Worm (Caenorhabditis elegans) whole organism, L1 larva: ENCODE measurements around the gene nas-10.

Experiments used
- C04F5.9 ChIP-seq: sonication (generic microtip); optimal IDR thresholded peaks from 2 replicates; lab custom pipeline; 2016; ENCODE audit warnings: missing genetic modification characterization, missing compliant biosample characterization
- C16A3.4 ChIP-seq: fragments of 150-350 bp; optimal IDR thresholded peaks from 2 replicates; lab custom pipeline; 2014; ENCODE audit warnings: missing biosample characterization, missing genetic modification characterization
- F16B12.6 ChIP-seq: fragments of 150-350 bp; optimal IDR thresholded peaks from 2 replicates; lab custom pipeline; 2014; ENCODE audit warnings: missing biosample characterization, missing genetic modification characterization
- Y116A8C.19 ChIP-seq: sonication (generic microtip); optimal IDR thresholded peaks from 2 replicates; lab custom pipeline; 2016; ENCODE audit warnings: missing compliant biosample characterization, missing genetic modification characterization, borderline replicate concordance
- alr-1 ChIP-seq: fragments of 200-800 bp; sonication (Bioruptor generic); optimal IDR thresholded peaks from 2 replicates; lab custom pipeline; 2018; ENCODE audit warnings: borderline replicate concordance, mild to moderate bottlenecking, missing genetic modification characterization, missing compliant biosample characterization
- aly-2 ChIP-seq: fragments of 150-350 bp; optimal IDR thresholded peaks from 2 replicates; lab custom pipeline; 2014; ENCODE audit warnings: missing biosample characterization, missing genetic modification characterization
- blmp-1 ChIP-seq: fragments of 150-350 bp; optimal IDR thresholded peaks from 2 replicates; lab custom pipeline; 2014; ENCODE audit warnings: missing biosample characterization, missing genetic modification characterization
- ceh-63 ChIP-seq: fragments of 200-800 bp; sonication (Bioruptor generic); optimal IDR thresholded peaks from 2 replicates; lab custom pipeline; 2018; ENCODE audit warnings: mild to moderate bottlenecking, missing genetic modification characterization, missing compliant biosample characterization
- ceh-82 ChIP-seq, 3 experiments: fragments of 150-350 bp in 1 of 3; sonication (generic microtip) in 2 of 3; optimal IDR thresholded peaks; 2 replicates each; lab custom pipeline; 2014 to 2017; ENCODE audit warnings: missing biosample characterization in 3 of 3, missing genetic modification characterization in 3 of 3
- dsc-1 ChIP-seq: sonication (generic microtip); optimal IDR thresholded peaks from 2 replicates; lab custom pipeline; 2016; ENCODE audit warnings: mild to moderate bottlenecking, missing genetic modification characterization, missing compliant biosample characterization
- efl-1 ChIP-seq, 4 experiments: fragments of 150-350 bp; optimal IDR thresholded peaks in 3 of 4; peaks in 1 of 4; 1 replicate in 1 of 4; 2 replicates in 3 of 4; lab custom pipeline; 2014; ENCODE audit warnings: missing biosample characterization in 2 of 4, missing genetic modification characterization in 2 of 4, missing genetic modification reagents in 2 of 4
- efl-3 ChIP-seq: fragments of 200-800 bp; sonication (Bioruptor generic); optimal IDR thresholded peaks from 2 replicates; lab custom pipeline; 2018; ENCODE audit warnings: mild to moderate bottlenecking, missing genetic modification characterization, missing compliant biosample characterization
- egl-27 ChIP-seq, 2 experiments: fragments of 150-350 bp in 1 of 2; sonication (generic microtip); optimal IDR thresholded peaks; 3 replicates each; lab custom pipeline; 2017 to 2018; ENCODE audit warnings: missing biosample characterization in 2 of 2, missing genetic modification characterization in 2 of 2, missing genetic modification reagents in 2 of 2
- elt-3 ChIP-seq, 6 experiments: fragments of 150-350 bp in 1 of 6; sonication (generic microtip); optimal IDR thresholded peaks; 2 replicates each; lab custom pipeline; 2017 to 2018; ENCODE audit warnings: missing biosample characterization in 6 of 6, missing genetic modification characterization in 6 of 6, inconsistent platforms in 1 of 6
- ets-5 ChIP-seq: fragments of 200-800 bp; sonication (Bioruptor generic); IDR thresholded peaks from 2 replicates; pipeline ENCODE4 v1.3.6; 2022; ENCODE audit warnings: missing genetic modification characterization, missing compliant biosample characterization
- fkh-4 ChIP-seq: sonication (generic microtip); optimal IDR thresholded peaks from 2 replicates; lab custom pipeline; 2016; ENCODE audit warnings: missing compliant biosample characterization, missing genetic modification characterization, borderline replicate concordance
- fkh-8 ChIP-seq: sonication (generic microtip); optimal IDR thresholded peaks from 2 replicates; lab custom pipeline; 2016; ENCODE audit warnings: mild to moderate bottlenecking, missing genetic modification characterization, missing compliant biosample characterization
- isw-1 ChIP-seq: fragments of 200-800 bp; sonication (Bioruptor generic); IDR thresholded peaks from 2 replicates; pipeline ENCODE4 v1.3.6; 2022; ENCODE audit warnings: missing genetic modification characterization, missing compliant biosample characterization
- jun-1 ChIP-seq: fragments of 150-350 bp; optimal IDR thresholded peaks from 2 replicates; lab custom pipeline; 2014; ENCODE audit warnings: missing biosample characterization, missing genetic modification reagents, missing genetic modification characterization
- lin-13 ChIP-seq: fragments of 150-350 bp; optimal IDR thresholded peaks from 2 replicates; lab custom pipeline; 2014; ENCODE audit warnings: missing biosample characterization, missing genetic modification reagents, missing genetic modification characterization
- lin-15B ChIP-seq: fragments of 150-350 bp; sonication (generic microtip); optimal IDR thresholded peaks from 3 replicates; lab custom pipeline; 2014; ENCODE audit warnings: missing biosample characterization, missing genetic modification characterization
- lin-35 ChIP-seq, 2 experiments: fragments of 150-350 bp; optimal IDR thresholded peaks; 2 replicates each; lab custom pipeline; 2014; ENCODE audit warnings: missing biosample characterization in 2 of 2, missing genetic modification characterization in 2 of 2, missing genetic modification reagents in 2 of 2
- lin-39 ChIP-seq: fragments of 150-350 bp; optimal IDR thresholded peaks from 2 replicates; lab custom pipeline; 2014; ENCODE audit warnings: missing biosample characterization, missing genetic modification reagents, missing genetic modification characterization
- lir-3 ChIP-seq: sonication (generic microtip); optimal IDR thresholded peaks from 2 replicates; lab custom pipeline; 2016; ENCODE audit warnings: mild to moderate bottlenecking, missing genetic modification characterization, moderate library complexity, missing compliant biosample characterization; ENCODE audit not compliant: poor library complexity
- lsy-2 ChIP-seq, 2 experiments: fragments of 150-350 bp; optimal IDR thresholded peaks; 2 replicates each; lab custom pipeline; 2014; ENCODE audit warnings: missing biosample characterization in 2 of 2, missing genetic modification characterization in 2 of 2
- mab-9 ChIP-seq: fragments of 200-800 bp; sonication (Bioruptor generic); IDR thresholded peaks from 2 replicates; pipeline ENCODE4 v1.3.6; 2022; ENCODE audit warnings: missing genetic modification reagents, missing genetic modification characterization, missing compliant biosample characterization
- mdl-1 ChIP-seq, 2 experiments: fragments of 150-350 bp; optimal IDR thresholded peaks; 2 replicates each; lab custom pipeline; 2014 to 2017; ENCODE audit warnings: missing biosample characterization in 2 of 2, missing genetic modification characterization in 2 of 2, inconsistent platforms in 1 of 2
- mef-2 ChIP-seq: fragments of 150-350 bp; optimal IDR thresholded peaks from 2 replicates; lab custom pipeline; 2014; ENCODE audit warnings: missing biosample characterization, missing genetic modification characterization
- mep-1 ChIP-seq: fragments of 150-350 bp; optimal IDR thresholded peaks from 2 replicates; lab custom pipeline; 2014; ENCODE audit warnings: missing biosample characterization, missing genetic modification characterization
- nhr-11 ChIP-seq: fragments of 150-350 bp; optimal IDR thresholded peaks from 2 replicates; lab custom pipeline; 2014; ENCODE audit warnings: missing biosample characterization, missing genetic modification characterization
- nhr-20 ChIP-seq: sonication (generic microtip); optimal IDR thresholded peaks from 2 replicates; lab custom pipeline; 2016; ENCODE audit warnings: mild to moderate bottlenecking, missing genetic modification characterization, missing compliant biosample characterization
- nhr-237 ChIP-seq: fragments of 150-350 bp; optimal IDR thresholded peaks from 2 replicates; lab custom pipeline; 2014; ENCODE audit warnings: missing biosample characterization, missing genetic modification characterization
- nhr-28 ChIP-seq: fragments of 150-350 bp; optimal IDR thresholded peaks from 2 replicates; lab custom pipeline; 2014; ENCODE audit warnings: missing biosample characterization, missing genetic modification characterization
- nhr-71 ChIP-seq: sonication (generic microtip); optimal IDR thresholded peaks from 2 replicates; lab custom pipeline; 2016; ENCODE audit warnings: mild to moderate bottlenecking, missing genetic modification characterization, moderate library complexity, missing compliant biosample characterization
- nhr-84 ChIP-seq: sonication (generic microtip); optimal IDR thresholded peaks from 2 replicates; lab custom pipeline; 2017; ENCODE audit warnings: missing biosample characterization, missing genetic modification characterization
- nhr-85 ChIP-seq: sonication (generic microtip); peaks from one replicate; lab custom pipeline; 2016; ENCODE audit warnings: missing genetic modification characterization, inconsistent platforms, missing compliant biosample characterization
- pag-3 ChIP-seq: sonication (generic microtip); optimal IDR thresholded peaks from 2 replicates; lab custom pipeline; 2017; ENCODE audit warnings: missing genetic modification characterization, mild to moderate bottlenecking, missing compliant biosample characterization, antibody characterized with exemption, borderline replicate concordance; ENCODE audit not compliant: insufficient read depth
- pax-3 ChIP-seq: fragments of 200-800 bp; sonication (Bioruptor generic); optimal IDR thresholded peaks from 2 replicates; lab custom pipeline; 2018; ENCODE audit warnings: mild to moderate bottlenecking, missing genetic modification characterization, moderate library complexity, missing compliant biosample characterization
- pqm-1 ChIP-seq: sonication (generic microtip); optimal IDR thresholded peaks from 3 replicates; lab custom pipeline; 2017; ENCODE audit warnings: missing biosample characterization, missing genetic modification characterization
- rnt-1 ChIP-seq: sonication (generic microtip); optimal IDR thresholded peaks from 2 replicates; lab custom pipeline; 2016; ENCODE audit warnings: mild to moderate bottlenecking, missing genetic modification characterization, moderate library complexity, missing compliant biosample characterization
- snpc-4 ChIP-seq: fragments of 150-350 bp; optimal IDR thresholded peaks from 2 replicates; lab custom pipeline; 2014; ENCODE audit warnings: missing biosample characterization, missing genetic modification characterization
- tbx-2 ChIP-seq: sonication (generic microtip); optimal IDR thresholded peaks from 2 replicates; lab custom pipeline; 2016; ENCODE audit warnings: missing genetic modification characterization, missing compliant biosample characterization
- unc-130 ChIP-seq: fragments of 150-350 bp; optimal IDR thresholded peaks from 2 replicates; lab custom pipeline; 2017; ENCODE audit warnings: missing biosample characterization, missing genetic modification characterization, inconsistent platforms
- unc-30 ChIP-seq: sonication (generic microtip); optimal IDR thresholded peaks from 2 replicates; lab custom pipeline; 2017; ENCODE audit warnings: missing biosample characterization, missing genetic modification characterization
- unc-86 ChIP-seq: sonication (generic microtip); optimal IDR thresholded peaks from 2 replicates; lab custom pipeline; 2016; ENCODE audit warnings: missing genetic modification characterization, missing compliant biosample characterization
- unc-98 ChIP-seq: fragments of 200-800 bp; sonication (Bioruptor generic); IDR thresholded peaks from 2 replicates; pipeline ENCODE4 v1.3.6; 2022; ENCODE audit warnings: missing genetic modification characterization, missing compliant biosample characterization
- vab-15 ChIP-seq: sonication (generic microtip); optimal IDR thresholded peaks from 2 replicates; lab custom pipeline; 2017; ENCODE audit warnings: missing genotype, mild to moderate bottlenecking, missing genetic modification characterization, missing compliant biosample characterization
- xbp-1 ChIP-seq: sonication (generic microtip); optimal IDR thresholded peaks from 2 replicates; lab custom pipeline; 2016; ENCODE audit warnings: missing genetic modification characterization, missing compliant biosample characterization
- zag-1 ChIP-seq: fragments of 150-350 bp; optimal IDR thresholded peaks from 2 replicates; lab custom pipeline; 2014; ENCODE audit warnings: missing biosample characterization, missing genetic modification characterization
- zip-4 ChIP-seq: fragments of 200-800 bp; sonication (Bioruptor generic); optimal IDR thresholded peaks from 2 replicates; lab custom pipeline; 2018; ENCODE audit warnings: mild to moderate bottlenecking, missing genetic modification characterization, moderate library complexity, missing compliant biosample characterization
- ztf-11 ChIP-seq, 2 experiments: sonication (generic microtip); optimal IDR thresholded peaks; 2 replicates each; lab custom pipeline; 2016 to 2017; ENCODE audit warnings: missing genetic modification characterization in 2 of 2, missing biosample characterization in 1 of 2, missing compliant biosample characterization in 1 of 2
- ztf-4 ChIP-seq: fragments of 150-350 bp; optimal IDR thresholded peaks from 2 replicates; lab custom pipeline; 2014; ENCODE audit warnings: missing biosample characterization, missing genetic modification characterization

Gene nas-10

ce11 chrX:10963453-10964046 is at the start of gene nas-10:
TSS of gene nas-10 (minus strand) at chrX:10963503.
- TF ChIP-seq lin-13 (no peak), lir-3 (tag; lab: Kevin White, UChicago) (peak; percentile 54), nhr-85 (tag; lab: Kevin White, UChicago) (peak; percentile 76), mab-9 (no peak), unc-30 (tag; lab: Kevin White, UChicago) (no peak), ztf-4 (tag; lab: Kevin White, UChicago) (no peak), unc-86 (tag; lab: Kevin White, UChicago) (peak; percentile 19), ceh-82 (tag; optimal IDR thresholded peaks at IDR 0.05; lab: Kevin White, UChicago) (peak in 2 of 3 experiments; percentile 29 to 37), mep-1 (tag; lab: Kevin White, UChicago) (peak; percentile 54), pax-3 (tag; lab: Kevin White, UChicago) (no peak), F16B12.6 (tag; lab: Kevin White, UChicago) (no peak), fkh-4 (tag; lab: Kevin White, UChicago) (no peak), nhr-28 (tag; lab: Kevin White, UChicago) (no peak), mdl-1 (tag; optimal IDR thresholded peaks at IDR 0.05; lab: Kevin White, UChicago) (peak in 1 of 2 experiments; percentile 49), egl-27 (tag; optimal IDR thresholded peaks at IDR 0.05; lab: Kevin White, UChicago) (no peak), pag-3 (tag; lab: Kevin White, UChicago) (no peak), zip-4 (no peak), tbx-2 (no peak), pqm-1 (tag; lab: Kevin White, UChicago) (no peak), aly-2 (no peak), ets-5 (GFP tag; lab: Robert Waterston, UW) (no peak), unc-98 (GFP tag; lab: Robert Waterston, UW) (no peak), isw-1 (GFP tag; lab: Robert Waterston, UW) (no peak), elt-3 (tag; optimal IDR thresholded peaks at IDR 0.05; lab: Kevin White, UChicago) (peak in 1 of 6 experiments; percentile 18), lin-39 (tag; lab: Kevin White, UChicago) (no peak), lsy-2 (tag; optimal IDR thresholded peaks at IDR 0.05; lab: Kevin White, UChicago) (no peak), mef-2 (tag; lab: Kevin White, UChicago) (no peak), xbp-1 (peak; percentile 39), alr-1 (tag; lab: Kevin White, UChicago) (no peak), ceh-63 (no peak), efl-1 (optimal IDR thresholded peaks at IDR 0.05; lab: Kevin White, UChicago) (peak in 1 of 2 experiments; percentile 1), efl-1 (GFP tag; optimal IDR thresholded peaks at IDR 0.05 in 1 of 2; lab: Kevin White, UChicago) (peak in 1 of 2 experiments; percentile 86), unc-130 (peak; percentile 25), fkh-8 (tag; lab: Kevin White, UChicago) (no peak), snpc-4 (tag; lab: Kevin White, UChicago) (no peak), nhr-237 (tag; lab: Kevin White, UChicago) (no peak), jun-1 (tag; lab: Kevin White, UChicago) (peak; percentile 25), C04F5.9 (tag; lab: Kevin White, UChicago) (no peak), Y116A8C.19 (tag; lab: Kevin White, UChicago) (no peak), ztf-11 (tag; optimal IDR thresholded peaks at IDR 0.05; lab: Kevin White, UChicago) (peak in 1 of 2 experiments; percentile 38), nhr-71 (tag; lab: Kevin White, UChicago) (peak; percentile 68), nhr-20 (tag; lab: Kevin White, UChicago) (peak; percentile 65), lin-35 (GFP tag; optimal IDR thresholded peaks at IDR 0.05; lab: Kevin White, UChicago) (peak in 1 of 2 experiments; percentile 61), zag-1 (tag; lab: Kevin White, UChicago) (no peak), dsc-1 (tag; lab: Kevin White, UChicago) (peak; percentile 52), nhr-11 (no peak), C16A3.4 (peak; percentile 52), blmp-1 (tag; lab: Kevin White, UChicago) (peak; percentile 21), nhr-84 (tag; lab: Kevin White, UChicago) (no peak), lin-15B (tag; lab: Kevin White, UChicago) (no peak), efl-3 (GFP tag; lab: Kevin White, UChicago) (no peak), rnt-1 (tag; lab: Kevin White, UChicago) (peak; percentile 37), vab-15 (tag; lab: Kevin White, UChicago) (no peak)
